Fruit fly (Drosophila melanogaster): ENCODE results near the gene CG44194.
A peak's percentile ranks its signal among the peaks of the same experiment; 100 is the strongest.

Gene CG44194

DNA sequence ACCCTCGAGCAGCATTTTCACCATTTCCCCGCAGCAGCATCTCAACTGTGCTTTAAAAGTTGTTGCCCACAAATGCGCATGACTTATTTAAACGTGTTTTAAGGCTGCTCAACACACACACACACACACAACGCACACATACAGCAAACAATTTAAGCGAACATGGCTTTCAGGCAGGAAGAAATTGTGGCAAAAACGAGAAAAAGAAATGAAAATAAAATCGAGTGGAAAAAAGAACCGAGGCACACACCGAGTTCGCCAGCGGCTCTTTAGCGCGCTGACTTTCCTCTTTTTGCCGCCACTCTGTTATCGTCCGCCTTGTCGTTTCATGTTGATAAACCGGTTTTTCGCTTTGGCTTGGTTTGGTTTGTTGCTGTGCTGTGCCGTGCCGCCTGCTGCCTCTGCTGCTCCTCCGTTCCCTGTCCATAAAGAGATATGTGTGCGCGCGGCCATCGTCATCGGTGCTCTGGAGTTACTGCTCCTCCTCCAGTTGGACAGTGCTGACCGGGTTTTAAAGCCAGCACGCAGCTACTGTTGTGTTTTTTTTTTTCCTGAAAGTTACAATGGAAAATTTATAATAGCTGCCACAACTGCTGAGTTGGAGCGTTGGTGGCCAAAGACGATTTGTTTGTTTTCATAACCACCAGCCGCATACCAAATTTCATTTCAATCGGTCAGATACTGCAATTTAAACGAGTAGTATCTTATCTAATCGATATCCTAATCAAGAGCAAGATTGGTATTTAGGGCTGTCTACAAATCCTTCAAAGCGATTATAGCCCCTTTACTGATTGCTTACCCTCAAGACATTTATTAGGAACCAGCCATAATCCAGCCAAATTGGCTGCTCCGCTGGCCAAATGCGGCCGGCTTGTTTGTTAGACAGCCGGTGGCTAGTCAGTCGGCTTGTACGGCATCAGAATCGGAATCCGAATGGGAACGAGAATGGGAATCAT lies 18.6 kb upstream of the CG44194 start (continued):
- TF ChIP-seq aop (GFP tag; IDR thresholded peaks at IDR 0.05) (no peak), CG9609 (GFP tag; optimal IDR thresholded peaks at IDR 0.05) (peak; percentile 39), zf30C (GFP tag; optimal IDR thresholded peaks at IDR 0.05) (no peak), zen2 (GFP tag; IDR thresholded peaks at IDR 0.05; ENCODE audit: partially characterized antibody) (no peak), CG17186 (GFP tag; optimal IDR thresholded peaks at IDR 0.05) (no peak), CG3281 (GFP tag; optimal IDR thresholded peaks at IDR 0.05) (peak; percentile 16), CG7928 (GFP tag; optimal IDR thresholded peaks at IDR 0.05) (no peak), seq (GFP tag; IDR thresholded peaks at IDR 0.05) (no peak), ato (GFP tag; IDR thresholded peaks at IDR 0.05; ENCODE audit: partially characterized antibody) (no peak), Nf-YA (GFP tag; IDR thresholded peaks at IDR 0.05) (no peak), sens-2 (GFP tag; IDR thresholded peaks at IDR 0.05) (no peak), CG3407 (GFP tag; optimal IDR thresholded peaks at IDR 0.05) (no peak), CG6854 (GFP tag; optimal IDR thresholded peaks at IDR 0.05) (no peak), Ada2b (GFP tag; IDR thresholded peaks at IDR 0.05) (no peak), chn (GFP tag; optimal IDR thresholded peaks at IDR 0.05) (no peak), CG4730 (GFP tag; IDR thresholded peaks at IDR 0.05) (no peak), CG3726 (GFP tag; IDR thresholded peaks at IDR 0.05) (no peak), CG18599 (GFP tag; optimal IDR thresholded peaks at IDR 0.05) (no peak), jing (GFP tag; optimal IDR thresholded peaks at IDR 0.05) (no peak), Xbp1 (GFP tag; optimal IDR thresholded peaks at IDR 0.05) (no peak), CG12299 (tag; optimal IDR thresholded peaks at IDR 0.05) (no peak), CG4282 (GFP tag; optimal IDR thresholded peaks at IDR 0.05) (no peak), gsb (GFP tag; IDR thresholded peaks at IDR 0.05) (no peak), D (optimal IDR thresholded peaks at IDR 0.05) (no peak), D (GFP tag; optimal IDR thresholded peaks at IDR 0.05) (no peak), ap (GFP tag; IDR thresholded peaks at IDR 0.05) (no peak), CG11695 (GFP tag; IDR thresholded peaks at IDR 0.05) (no peak), tup (GFP tag; optimal IDR thresholded peaks at IDR 0.05) (no peak), h (optimal IDR thresholded peaks at IDR 0.05) (no peak), Rfx (GFP tag; IDR thresholded peaks at IDR 0.05) (no peak), gfzf (GFP tag; optimal IDR thresholded peaks at IDR 0.05) (no peak), CG12071 (GFP tag; optimal IDR thresholded peaks at IDR 0.05) (no peak), dm (GFP tag; optimal IDR thresholded peaks at IDR 0.05) (no peak), CG6683 (GFP tag; optimal IDR thresholded peaks at IDR 0.05) (no peak), CG8290 (GFP tag; optimal IDR thresholded peaks at IDR 0.05) (no peak), CG8290 (tag; optimal IDR thresholded peaks at IDR 0.05) (peak in 1 of 2 experiments; percentile 35), corto (GFP tag; optimal IDR thresholded peaks at IDR 0.05) (peak; percentile 42), CG11560 (tag; IDR thresholded peaks at IDR 0.05) (no peak), ttk (GFP tag; IDR thresholded peaks at IDR 0.05) (no peak), CG32767 (GFP tag; IDR thresholded peaks at IDR 0.05) (0 out of 2 replicates have a peak, but pooled peaks have one; percentile 14), ssp (GFP tag; IDR thresholded peaks at IDR 0.05) (no peak), btn (GFP tag; optimal IDR thresholded peaks at IDR 0.05) (no peak), hbn (GFP tag; IDR thresholded peaks at IDR 0.05; ENCODE audit: partially characterized antibody) (no peak), CG1602 (GFP tag; optimal IDR thresholded peaks at IDR 0.05) (no peak), Dfd (GFP tag; optimal IDR thresholded peaks at IDR 0.05) (no peak), nerfin-1 (tag; optimal IDR thresholded peaks at IDR 0.05) (no peak), grn (GFP tag; optimal IDR thresholded peaks at IDR 0.05) (peak; percentile 88), ham (GFP tag; IDR thresholded peaks at IDR 0.05) (no peak), abd-A (tag; optimal IDR thresholded peaks at IDR 0.05) (peak; percentile 14), nerfin-2 (GFP tag; IDR thresholded peaks at IDR 0.05; ENCODE audit: partially characterized antibody) (no peak), Dp (GFP tag; optimal IDR thresholded peaks at IDR 0.05) (no peak)

Measured in whole organism, embryonic.